Worm (Caenorhabditis elegans) whole organism, mixed stage, embryonic: Measurements from ENCODE around the gene Y53F4B.11.
A peak's percentile ranks its signal among the peaks of the same experiment; 100 is the strongest.

Source experiments
- M03D4.4 ChIP-seq: sonication (generic microtip); optimal IDR thresholded peaks from 2 replicates; lab custom pipeline; 2017; ENCODE audit warnings: mild to moderate bottlenecking, missing genetic modification characterization, missing compliant biosample characterization
- bed-3 ChIP-seq: fragments of 200-800 bp; sonication (Bioruptor generic); optimal IDR thresholded peaks from 3 replicates; lab custom pipeline; 2018; ENCODE audit warnings: mild to moderate bottlenecking, missing genetic modification characterization, moderate library complexity, missing compliant biosample characterization
- blmp-1 ChIP-seq: fragments of 150-350 bp; optimal IDR thresholded peaks from 2 replicates; lab custom pipeline; 2014; ENCODE audit warnings: missing biosample characterization, missing genetic modification characterization
- ceh-39 ChIP-seq: fragments of 150-350 bp; optimal IDR thresholded peaks from 2 replicates; lab custom pipeline; 2014; ENCODE audit warnings: missing biosample characterization, missing genetic modification characterization
- ceh-43 ChIP-seq: fragments of 200-800 bp; sonication (Bioruptor generic); optimal IDR thresholded peaks from 2 replicates; lab custom pipeline; 2018; ENCODE audit warnings: mild to moderate bottlenecking, missing genetic modification characterization, moderate library complexity, missing compliant biosample characterization
- ceh-83 ChIP-seq: fragments of 200-800 bp; sonication (Bioruptor generic); optimal IDR thresholded peaks from 2 replicates; lab custom pipeline; 2018; ENCODE audit warnings: mild to moderate bottlenecking, missing genetic modification characterization, missing compliant biosample characterization
- ces-1 ChIP-seq: fragments of 150-350 bp; optimal IDR thresholded peaks from 2 replicates; lab custom pipeline; 2014; ENCODE audit warnings: missing biosample characterization, missing genetic modification reagents, missing genetic modification characterization
- cnd-1 ChIP-seq: fragments of 200-800 bp; sonication (Bioruptor generic); optimal IDR thresholded peaks from 2 replicates; lab custom pipeline; 2018; ENCODE audit warnings: mild to moderate bottlenecking, missing genetic modification characterization, missing compliant biosample characterization
- drap-1 ChIP-seq: fragments of 200-800 bp; sonication (Bioruptor generic); optimal IDR thresholded peaks from 3 replicates; lab custom pipeline; 2018; ENCODE audit warnings: mild to moderate bottlenecking, missing genetic modification characterization, missing compliant biosample characterization
- elt-1 ChIP-seq: sonication (generic microtip); optimal IDR thresholded peaks from 2 replicates; lab custom pipeline; 2017; ENCODE audit warnings: missing genetic modification characterization, mild to moderate bottlenecking, missing compliant biosample characterization, antibody characterized with exemption, moderate library complexity, borderline replicate concordance; ENCODE audit not compliant: insufficient read depth
- elt-3 ChIP-seq: fragments of 150-350 bp; optimal IDR thresholded peaks from 2 replicates; lab custom pipeline; 2014; ENCODE audit warnings: missing biosample characterization, missing genetic modification characterization
- flh-1 ChIP-seq: fragments of 200-800 bp; sonication (Bioruptor generic); optimal IDR thresholded peaks from 2 replicates; lab custom pipeline; 2018; ENCODE audit warnings: mild to moderate bottlenecking, missing genetic modification characterization, moderate library complexity, missing compliant biosample characterization
- ham-2 ChIP-seq: fragments of 200-800 bp; sonication (Bioruptor generic); optimal IDR thresholded peaks from 2 replicates; lab custom pipeline; 2018; ENCODE audit warnings: mild to moderate bottlenecking, missing genetic modification characterization, missing compliant biosample characterization
- hlh-1 ChIP-seq: fragments of 150-350 bp; optimal IDR thresholded peaks from 2 replicates; lab custom pipeline; 2014; ENCODE audit warnings: missing biosample characterization, missing genetic modification reagents, missing genetic modification characterization
- lin-13 ChIP-seq: fragments of 150-350 bp; optimal IDR thresholded peaks from 2 replicates; lab custom pipeline; 2014; ENCODE audit warnings: missing biosample characterization, missing genetic modification characterization
- lin-32 ChIP-seq: fragments of 200-800 bp; sonication (Bioruptor generic); optimal IDR thresholded peaks from 2 replicates; lab custom pipeline; 2018; ENCODE audit warnings: mild to moderate bottlenecking, missing genetic modification characterization, missing compliant biosample characterization
- lsy-2 ChIP-seq: fragments of 150-350 bp; optimal IDR thresholded peaks from 2 replicates; lab custom pipeline; 2014; ENCODE audit warnings: missing biosample characterization, missing genetic modification characterization
- mab-5 ChIP-seq: fragments of 150-350 bp; optimal IDR thresholded peaks from 2 replicates; lab custom pipeline; 2014; ENCODE audit warnings: missing biosample characterization, missing genetic modification characterization
- mep-1 ChIP-seq: fragments of 150-350 bp; optimal IDR thresholded peaks from 2 replicates; lab custom pipeline; 2017; ENCODE audit warnings: missing biosample characterization, missing genetic modification reagents, missing genetic modification characterization, inconsistent platforms
- mls-2 ChIP-seq: sonication (generic microtip); optimal IDR thresholded peaks from 2 replicates; lab custom pipeline; 2016; ENCODE audit warnings: mild to moderate bottlenecking, missing genetic modification characterization, moderate library complexity, missing compliant biosample characterization
- nhr-12 ChIP-seq: fragments of 150-350 bp; optimal IDR thresholded peaks from 2 replicates; lab custom pipeline; 2014; ENCODE audit warnings: missing biosample characterization, missing genetic modification characterization
- nhr-2 ChIP-seq: fragments of 150-350 bp; optimal IDR thresholded peaks from 2 replicates; lab custom pipeline; 2014; ENCODE audit warnings: missing biosample characterization, missing genetic modification characterization
- nhr-237 ChIP-seq: fragments of 150-350 bp; optimal IDR thresholded peaks from 2 replicates; lab custom pipeline; 2014; ENCODE audit warnings: missing biosample characterization, missing genetic modification characterization
- nhr-28 ChIP-seq: fragments of 150-350 bp; optimal IDR thresholded peaks from 2 replicates; lab custom pipeline; 2014; ENCODE audit warnings: missing biosample characterization, missing genetic modification characterization
- nhr-76 ChIP-seq: sonication (generic microtip); optimal IDR thresholded peaks from 2 replicates; lab custom pipeline; 2017; ENCODE audit warnings: missing biosample characterization, missing genetic modification characterization
- pha-4 ChIP-seq: fragments of 150-350 bp; optimal IDR thresholded peaks from 2 replicates; lab custom pipeline; 2018; ENCODE audit warnings: missing biosample characterization, missing genetic modification reagents, missing genetic modification characterization
- sem-2 ChIP-seq: fragments of 200-800 bp; sonication (Bioruptor generic); optimal IDR thresholded peaks from 2 replicates; lab custom pipeline; 2018; ENCODE audit warnings: mild to moderate bottlenecking, missing genetic modification characterization, missing compliant biosample characterization
- snpc-4 ChIP-seq: fragments of 150-350 bp; optimal IDR thresholded peaks from 2 replicates; lab custom pipeline; 2014; ENCODE audit warnings: missing biosample characterization, missing genetic modification characterization
- sptf-1 ChIP-seq: sonication (generic microtip); optimal IDR thresholded peaks from 2 replicates; lab custom pipeline; 2017; ENCODE audit warnings: mild to moderate bottlenecking, missing genetic modification characterization, moderate library complexity, missing compliant biosample characterization
- tbx-8 ChIP-seq: fragments of 200-800 bp; sonication (Bioruptor generic); optimal IDR thresholded peaks from 2 replicates; lab custom pipeline; 2018; ENCODE audit warnings: mild to moderate bottlenecking, missing genetic modification characterization, moderate library complexity, missing compliant biosample characterization
- unc-120 ChIP-seq: sonication (generic microtip); optimal IDR thresholded peaks from 2 replicates; lab custom pipeline; 2017; ENCODE audit warnings: missing genetic modification characterization, missing compliant biosample characterization; ENCODE audit not compliant: poor library complexity, severe bottlenecking
- unc-39 ChIP-seq: fragments of 150-350 bp; optimal IDR thresholded peaks from 2 replicates; lab custom pipeline; 2014; ENCODE audit warnings: missing biosample characterization, missing genetic modification characterization
- unc-62 ChIP-seq: fragments of 150-350 bp; optimal IDR thresholded peaks from 2 replicates; lab custom pipeline; 2014; ENCODE audit warnings: missing biosample characterization, missing genetic modification reagents, missing genetic modification characterization
- zip-8 ChIP-seq: fragments of 150-350 bp; optimal IDR thresholded peaks from 2 replicates; lab custom pipeline; 2014; ENCODE audit warnings: missing biosample characterization, missing genetic modification characterization
- ztf-11 ChIP-seq: fragments of 150-350 bp; optimal IDR thresholded peaks from 2 replicates; lab custom pipeline; 2014; ENCODE audit warnings: missing biosample characterization, missing genetic modification characterization

Y53F4B.11 gene

DNA sequence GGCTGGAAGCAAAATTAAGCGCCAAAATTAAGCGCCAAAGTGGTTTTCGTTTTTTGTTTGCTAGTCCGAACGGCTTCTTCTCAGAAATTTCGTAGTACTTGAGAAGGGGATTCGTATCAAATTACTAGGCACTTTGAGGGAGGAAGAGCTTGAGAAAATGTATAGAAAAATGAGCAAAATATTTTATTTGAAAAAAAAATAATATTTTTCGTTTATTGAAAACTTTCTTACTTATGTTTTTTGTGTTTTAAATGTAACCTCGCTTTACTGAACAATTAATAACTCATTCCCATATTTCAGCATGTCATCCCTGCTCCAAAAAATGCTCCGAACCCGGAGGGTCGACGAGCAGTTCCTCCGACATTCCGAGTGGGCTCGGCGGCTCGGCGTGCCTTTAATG, 8.4 kb downstream of the Y53F4B.11 start, which contains the start of gene Y53F4B.12:
Gene Y53F4B.12, plus strand, starts transcription at position 301 of the 400 bp plus-strand sequence.
- no peak for TF ChIP-seq mep-1 (tag; lab: Kevin White, UChicago)
- no peak for TF ChIP-seq zip-8 (tag; lab: Kevin White, UChicago)
- TF ChIP-seq blmp-1 = no peak
- TF ChIP-seq mab-5 (tag; lab: Kevin White, UChicago) = no peak
- no peak for TF ChIP-seq nhr-28 (tag; lab: Kevin White, UChicago)
- TF ChIP-seq ceh-39 (tag; lab: Kevin White, UChicago) = no peak
- no peak for TF ChIP-seq unc-39 (tag; lab: Kevin White, UChicago)
- TF ChIP-seq nhr-2 = no peak
- TF ChIP-seq, all 35 proteins: peak for 0

DNA sequence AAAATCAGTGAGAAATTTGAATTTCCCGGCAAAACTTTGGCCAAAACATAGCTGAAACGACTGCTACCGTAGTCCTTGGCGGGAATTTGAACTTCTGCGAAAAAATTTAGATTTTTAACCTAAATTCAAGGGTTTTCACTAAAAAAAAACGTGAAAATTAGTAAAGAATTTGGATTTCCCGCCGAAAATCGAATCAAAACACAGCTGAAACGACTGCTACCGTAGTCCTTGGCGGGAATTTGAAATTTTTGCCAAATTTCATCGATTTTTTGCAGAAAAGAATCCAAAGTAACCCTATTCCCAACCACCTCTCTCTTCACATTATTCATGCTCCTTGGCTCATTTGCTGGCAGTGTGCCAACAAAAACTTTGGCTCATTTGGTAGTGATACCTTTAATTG, 14.6 kb downstream of the Y53F4B.11 start:
- TF ChIP-seq lsy-2 (tag; lab: Kevin White, UChicago) = peak; percentile 28
- no peak for TF ChIP-seq ceh-39 (tag; lab: Kevin White, UChicago)

DNA sequence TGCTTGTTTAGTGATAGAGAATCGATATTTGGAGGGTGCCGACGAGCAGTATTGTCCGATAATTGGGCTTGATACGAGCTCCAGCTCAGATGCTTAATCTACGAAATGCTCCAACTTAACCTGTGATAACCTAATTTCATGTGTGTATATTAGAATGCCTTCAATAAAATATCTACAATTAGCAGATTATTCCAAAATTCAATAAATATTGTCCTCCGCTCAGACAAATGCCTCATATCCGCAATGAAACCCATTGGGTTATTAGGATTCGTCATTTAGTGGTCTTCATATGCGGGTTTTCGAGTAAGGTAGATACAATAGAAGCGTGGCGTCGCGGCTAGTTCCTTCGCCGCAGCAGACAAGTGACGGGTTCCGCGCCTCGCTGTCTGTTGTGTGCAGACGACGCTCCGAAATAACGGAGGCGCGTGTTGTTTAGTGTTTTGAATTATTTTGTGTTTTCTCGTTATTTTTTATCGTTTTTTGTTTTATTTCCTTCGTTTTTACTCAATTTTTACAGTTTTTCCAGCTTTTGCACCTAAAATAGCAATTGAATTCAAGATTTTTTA, 15.1 kb downstream of the Y53F4B.11 start, which contains the start of gene cmtr-1:
Gene cmtr-1, plus strand, starts transcription at position 516 of the 566 bp plus-strand sequence.
- TF ChIP-seq drap-1 = peak; percentile 55
- peak; percentile 47 for TF ChIP-seq sem-2 (GFP tag; lab: Kevin White, UChicago)
- TF ChIP-seq lin-32 (GFP tag; lab: Kevin White, UChicago) = peak; percentile 40
- no peak for TF ChIP-seq snpc-4 (tag; lab: Kevin White, UChicago)
- TF ChIP-seq unc-62 (GFP tag; lab: Kevin White, UChicago) = peak; percentile 42
- TF ChIP-seq nhr-12 = peak; percentile 65
- peak; percentile 94 for TF ChIP-seq lin-13
- no peak for TF ChIP-seq flh-1 (GFP tag; lab: Kevin White, UChicago)
- TF ChIP-seq bed-3 (GFP tag; lab: Kevin White, UChicago) = peak; percentile 16
- peak; percentile 39 for TF ChIP-seq ztf-11 (tag; lab: Kevin White, UChicago)
- TF ChIP-seq nhr-28 (tag; lab: Kevin White, UChicago) = no peak
- peak; percentile 94 for TF ChIP-seq mep-1 (tag; lab: Kevin White, UChicago)
- no peak for TF ChIP-seq elt-1 (tag; lab: Kevin White, UChicago)
- TF ChIP-seq blmp-1 = no peak
- TF ChIP-seq hlh-1 (tag; lab: Kevin White, UChicago) = no peak
- peak; percentile 3 for TF ChIP-seq nhr-2
- peak; percentile 66 for TF ChIP-seq ces-1 (GFP tag; lab: Kevin White, UChicago)
- TF ChIP-seq mls-2 (tag; lab: Kevin White, UChicago) = peak; percentile 69
- no peak for TF ChIP-seq unc-39 (tag; lab: Kevin White, UChicago)
- TF ChIP-seq lsy-2 (tag; lab: Kevin White, UChicago) = peak; percentile 80
- peak; percentile 77 for TF ChIP-seq cnd-1 (tag; lab: Kevin White, UChicago)
- TF ChIP-seq sptf-1 (tag; lab: Kevin White, UChicago) = peak; percentile 78
- TF ChIP-seq mab-5 (tag; lab: Kevin White, UChicago) = no peak
- no peak for TF ChIP-seq zip-8 (tag; lab: Kevin White, UChicago)
- TF ChIP-seq M03D4.4 = peak; percentile 43
- TF ChIP-seq ceh-43 (GFP tag; lab: Kevin White, UChicago) = peak; percentile 55
- no peak for TF ChIP-seq tbx-8
- peak; percentile 86 for TF ChIP-seq ceh-39 (tag; lab: Kevin White, UChicago)
- peak; percentile 58 for TF ChIP-seq nhr-237 (tag; lab: Kevin White, UChicago)
- TF ChIP-seq unc-120 (tag; lab: Kevin White, UChicago) = peak; percentile 14
- no peak for TF ChIP-seq ham-2 (GFP tag; lab: Kevin White, UChicago)
- peak; percentile 97 for TF ChIP-seq pha-4 (tag; lab: Kevin White, UChicago)
- TF ChIP-seq elt-3 (tag; lab: Kevin White, UChicago) = no peak
- TF ChIP-seq ceh-83 (GFP tag; lab: Kevin White, UChicago) = no peak
- TF ChIP-seq nhr-76 (tag; lab: Kevin White, UChicago) = no peak
- TF ChIP-seq, all 35 proteins: peak for 21
